Fruit fly (Drosophila melanogaster) whole organism, prepupa: ENCODE results near the gene Cisd2.

Experiments used
- CG11294 ChIP-seq: fragments of 200-800 bp; sonication (Bioruptor generic); IDR thresholded peaks from 2 replicates; pipeline ENCODE4 v1.3.6; 2022; ENCODE audit warnings: missing biosample characterization, missing genetic modification characterization
- CG11902 ChIP-seq: fragments of 200-800 bp; sonication (Bioruptor generic); optimal IDR thresholded peaks from 3 replicates; lab custom pipeline; 2016; ENCODE audit warnings: missing biosample characterization, missing genetic modification characterization
- CG6276 ChIP-seq: fragments of 200-800 bp; sonication (Bioruptor generic); optimal IDR thresholded peaks from 2 replicates; lab custom pipeline; 2017; ENCODE audit warnings: missing biosample characterization, mild to moderate bottlenecking, missing genetic modification characterization
- OdsH ChIP-seq: fragments of 200-800 bp; sonication (Bioruptor generic); optimal IDR thresholded peaks from 3 replicates; lab custom pipeline; 2016; ENCODE audit warnings: missing biosample characterization, missing genetic modification characterization
- Sox102F ChIP-seq: fragments of 200-800 bp; sonication (Bioruptor generic); optimal IDR thresholded peaks from 2 replicates; lab custom pipeline; 2016; ENCODE audit warnings: missing biosample characterization, mild to moderate bottlenecking, missing genetic modification characterization
- svp ChIP-seq: fragments of 200-800 bp; sonication (Bioruptor generic); peaks from one replicate; lab custom pipeline; 2016; ENCODE audit warnings: missing biosample characterization, missing genetic modification characterization
- topi ChIP-seq: fragments of 200-800 bp; sonication (Bioruptor generic); optimal IDR thresholded peaks from 3 replicates; lab custom pipeline; 2016; ENCODE audit warnings: missing biosample characterization, missing genetic modification characterization
- vri ChIP-seq: fragments of 200-800 bp; sonication (Bioruptor generic); optimal IDR thresholded peaks from 3 replicates; lab custom pipeline; 2016; ENCODE audit warnings: missing biosample characterization, mild to moderate bottlenecking, missing genetic modification characterization

dm6 chr3R:29262481-29262880 is 39.3 kb upstream of the Cisd2 start:
- TF ChIP-seq topi (GFP tag; lab: Kevin White, UChicago) (no peak), vri (GFP tag; lab: Kevin White, UChicago) (no peak), CG6276 (no peak), CG11902 (no peak), svp (GFP tag; lab: Kevin White, UChicago) (no peak), CG11294 (GFP tag; lab: Robert Waterston, UW) (no peak), OdsH (GFP tag; lab: Kevin White, UChicago) (no peak), Sox102F (GFP tag; lab: Kevin White, UChicago) (no peak)
